Worm (Caenorhabditis elegans) whole organism, L2 larva: Measurements from ENCODE around the gene phf-10.

ENCODE experiments used
- R02D3.7 ChIP-seq: fragments of 150-350 bp; optimal IDR thresholded peaks from 2 replicates; lab custom pipeline; 2014; ENCODE audit warnings: missing biosample characterization, missing genetic modification characterization
- Y55F3AM.14 ChIP-seq: fragments of 200-800 bp; sonication (Bioruptor generic); optimal IDR thresholded peaks from 2 replicates; lab custom pipeline; 2018; ENCODE audit warnings: mild to moderate bottlenecking, missing genetic modification characterization, missing compliant biosample characterization
- ZK546.5 ChIP-seq: sonication (generic microtip); optimal IDR thresholded peaks from 2 replicates; lab custom pipeline; 2017; ENCODE audit warnings: missing biosample characterization, missing genetic modification characterization
- alr-1 ChIP-seq: fragments of 150-350 bp; optimal IDR thresholded peaks from 2 replicates; lab custom pipeline; 2014; ENCODE audit warnings: missing biosample characterization, missing genetic modification characterization
- aly-2 ChIP-seq: fragments of 150-350 bp; optimal IDR thresholded peaks from 2 replicates; lab custom pipeline; 2014; ENCODE audit warnings: missing biosample characterization, missing genetic modification characterization
- ama-1 ChIP-seq: fragments of 150-350 bp; optimal IDR thresholded peaks from 2 replicates; lab custom pipeline; 2018; ENCODE audit warnings: inconsistent platforms
- dmd-4 ChIP-seq: sonication (generic microtip); optimal IDR thresholded peaks from 2 replicates; lab custom pipeline; 2017; ENCODE audit warnings: missing biosample characterization, missing genetic modification characterization
- egl-27 ChIP-seq: sonication (generic microtip); optimal IDR thresholded peaks from 3 replicates; lab custom pipeline; 2017; ENCODE audit warnings: missing biosample characterization, missing genetic modification reagents, missing genetic modification characterization
- elt-1 ChIP-seq: fragments of 150-350 bp; optimal IDR thresholded peaks from 2 replicates; lab custom pipeline; 2014; ENCODE audit warnings: missing biosample characterization, missing genetic modification characterization
- elt-3 ChIP-seq: sonication (generic microtip); optimal IDR thresholded peaks from 2 replicates; lab custom pipeline; 2017; ENCODE audit warnings: missing biosample characterization, missing genetic modification characterization
- fos-1 ChIP-seq: fragments of 150-350 bp; optimal IDR thresholded peaks from 2 replicates; lab custom pipeline; 2014; ENCODE audit warnings: missing biosample characterization, missing genetic modification characterization
- gmeb-1 ChIP-seq: fragments of 150-350 bp; optimal IDR thresholded peaks from 2 replicates; lab custom pipeline; 2014; ENCODE audit warnings: missing biosample characterization, missing genetic modification characterization
- lin-11 ChIP-seq: fragments of 150-350 bp; sonication (generic microtip); optimal IDR thresholded peaks from 2 replicates; lab custom pipeline; 2014; ENCODE audit warnings: missing biosample characterization, missing genetic modification characterization, inconsistent platforms, mixed read lengths
- lin-13 ChIP-seq: fragments of 150-350 bp; optimal IDR thresholded peaks from 2 replicates; lab custom pipeline; 2014; ENCODE audit warnings: missing biosample characterization, missing genetic modification reagents, missing genetic modification characterization
- lin-39 ChIP-seq: fragments of 150-350 bp; optimal IDR thresholded peaks from 2 replicates; lab custom pipeline; 2014; ENCODE audit warnings: missing biosample characterization, missing genetic modification reagents, missing genetic modification characterization
- mab-5 ChIP-seq: fragments of 150-350 bp; optimal IDR thresholded peaks from 2 replicates; lab custom pipeline; 2014; ENCODE audit warnings: missing biosample characterization, missing genetic modification characterization
- mdl-1 ChIP-seq, 2 experiments: fragments of 150-350 bp in 1 of 2; sonication (generic microtip) in 1 of 2; optimal IDR thresholded peaks; 2 replicates each; lab custom pipeline; 2017; ENCODE audit warnings: missing biosample characterization in 2 of 2, missing genetic modification characterization in 2 of 2
- nhr-12 ChIP-seq: fragments of 150-350 bp; optimal IDR thresholded peaks from 2 replicates; lab custom pipeline; 2014; ENCODE audit warnings: missing biosample characterization, missing genetic modification characterization
- nhr-129 ChIP-seq: fragments of 150-350 bp; optimal IDR thresholded peaks from 2 replicates; lab custom pipeline; 2014; ENCODE audit warnings: missing biosample characterization, missing genetic modification characterization
- nhr-23 ChIP-seq: fragments of 150-350 bp; optimal IDR thresholded peaks from 2 replicates; lab custom pipeline; 2014; ENCODE audit warnings: missing biosample characterization, missing genetic modification reagents, missing genetic modification characterization
- nhr-25 ChIP-seq: fragments of 150-350 bp; sonication (generic microtip); optimal IDR thresholded peaks from 3 replicates; lab custom pipeline; 2014; ENCODE audit warnings: missing biosample characterization, missing genetic modification characterization
- nhr-6 ChIP-seq: fragments of 150-350 bp; optimal IDR thresholded peaks from 2 replicates; lab custom pipeline; 2014; ENCODE audit warnings: missing biosample characterization, missing genetic modification characterization
- nhr-77 ChIP-seq: fragments of 150-350 bp; optimal IDR thresholded peaks from 2 replicates; lab custom pipeline; 2014; ENCODE audit warnings: missing biosample characterization, missing genetic modification characterization
- peb-1 ChIP-seq: fragments of 150-350 bp; optimal IDR thresholded peaks from 2 replicates; lab custom pipeline; 2014; ENCODE audit warnings: missing biosample characterization, missing genetic modification characterization
- sma-3 ChIP-seq: sonication (generic microtip); optimal IDR thresholded peaks from 2 replicates; lab custom pipeline; 2016; ENCODE audit warnings: missing genetic modification reagents, missing genetic modification characterization, missing compliant biosample characterization
- sma-9 ChIP-seq, 2 experiments: fragments of 150-350 bp in 1 of 2; sonication (generic microtip) in 1 of 2; optimal IDR thresholded peaks; 2 replicates each; lab custom pipeline; 2014 to 2016; ENCODE audit warnings: missing genetic modification characterization in 2 of 2, mild to moderate bottlenecking in 1 of 2, missing biosample characterization in 1 of 2, missing compliant biosample characterization in 1 of 2, missing genetic modification reagents in 1 of 2, moderate library complexity in 1 of 2
- unc-55 ChIP-seq: fragments of 150-350 bp; sonication (generic microtip); optimal IDR thresholded peaks from 3 replicates; lab custom pipeline; 2014; ENCODE audit warnings: missing biosample characterization, missing genetic modification reagents, missing genetic modification characterization
- zag-1 ChIP-seq: fragments of 150-350 bp; optimal IDR thresholded peaks from 2 replicates; lab custom pipeline; 2014; ENCODE audit warnings: missing biosample characterization, missing genetic modification characterization
- ztf-4 ChIP-seq: fragments of 150-350 bp; optimal IDR thresholded peaks from 2 replicates; lab custom pipeline; 2014; ENCODE audit warnings: missing biosample characterization, missing genetic modification characterization

Gene phf-10

DNA sequence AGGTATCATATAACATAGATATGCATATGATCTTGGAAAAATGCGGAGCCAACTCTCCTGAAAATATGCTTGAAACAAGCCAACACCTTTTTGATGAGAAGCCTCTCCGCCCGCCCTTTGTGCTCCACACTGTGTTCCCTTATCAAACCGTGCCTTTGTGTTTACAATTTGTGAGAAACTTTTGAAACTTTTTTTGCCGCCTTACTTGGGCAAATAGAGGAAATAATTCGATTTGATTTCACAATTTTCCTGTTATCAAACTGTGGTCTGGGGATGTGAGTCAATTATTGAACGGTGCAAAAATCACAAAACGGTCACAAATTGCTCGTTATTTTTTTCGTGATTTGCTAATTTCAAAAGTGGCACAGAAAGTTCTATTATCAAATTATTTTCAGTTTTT, 21.2 kb upstream of the phf-10 start (continued):
- no peak for TF ChIP-seq lin-13 (GFP tag; lab: Kevin White, UChicago)

- TF ChIP-seq nhr-129 (tag; lab: Kevin White, UChicago) (no peak), nhr-25 (tag; lab: Kevin White, UChicago) (no peak), lin-39 (tag; lab: Kevin White, UChicago) (no peak), fos-1 (tag; lab: Kevin White, UChicago) (peak; percentile 56), mab-5 (tag; lab: Kevin White, UChicago) (no peak), ztf-4 (tag; lab: Kevin White, UChicago) (no peak)
- TF ChIP-seq, all 48 proteins: peak for 1
Measured at ce11 chrV:331245-331644, 19.9 kb upstream of the phf-10 start.

DNA sequence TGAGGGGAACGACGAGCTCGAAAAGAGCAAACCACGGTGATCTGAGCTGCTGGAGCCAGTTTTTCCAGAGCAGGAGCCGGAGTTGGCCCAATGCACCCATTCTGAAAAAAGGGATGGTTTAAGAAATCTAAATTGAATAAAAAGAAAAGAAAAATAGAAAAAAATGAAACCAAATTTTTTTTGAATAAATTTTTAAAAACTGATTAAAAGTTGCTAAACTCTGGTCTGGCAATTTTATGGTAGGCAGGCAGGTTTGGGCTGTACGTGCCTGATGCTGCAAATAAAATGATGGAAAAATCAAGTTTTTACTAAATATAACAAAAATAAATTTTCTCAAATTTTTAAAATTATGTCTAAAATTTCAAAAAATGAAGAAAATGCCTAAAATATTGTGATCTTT, 19.3 kb upstream of the phf-10 start, which contains the start of gene abt-4:
Gene abt-4, minus strand, starts transcription at position 101 of the 400 bp plus-strand sequence.
- TF ChIP-seq nhr-12 (tag; lab: Kevin White, UChicago) (no peak), Y55F3AM.14 (no peak), nhr-77 (tag; lab: Kevin White, UChicago) (no peak), elt-1 (no peak), lin-11 (tag; lab: Kevin White, UChicago) (no peak), ZK546.5 (no peak)

DNA sequence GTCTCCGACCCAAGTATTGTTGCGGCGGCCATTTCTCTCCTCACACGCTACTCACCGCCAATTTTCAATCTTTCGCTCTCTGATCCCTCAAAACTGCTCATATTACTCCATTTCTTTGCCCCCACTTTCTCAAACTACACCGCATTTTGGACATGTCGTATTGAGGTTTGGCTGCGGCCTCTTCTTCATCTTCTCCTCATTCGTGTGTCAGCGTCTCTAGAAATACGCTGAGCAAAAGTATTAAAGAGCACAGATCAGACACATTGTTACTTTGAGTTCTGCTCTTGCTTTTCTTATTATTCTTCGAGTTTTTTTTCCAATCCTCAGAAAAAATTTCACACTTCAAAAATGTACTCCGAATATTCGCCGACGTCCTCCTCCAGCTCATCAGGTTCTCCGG, 8.6 kb upstream of the phf-10 start:
- no peak for TF ChIP-seq dmd-4
- TF ChIP-seq nhr-25 (tag; lab: Kevin White, UChicago) = no peak
- TF ChIP-seq mdl-1 (tag; optimal IDR thresholded peaks at IDR 0.05; lab: Kevin White, UChicago) = no peak
- no peak for TF ChIP-seq lin-13 (GFP tag; lab: Kevin White, UChicago)
- TF ChIP-seq sma-3 (GFP tag; lab: Kevin White, UChicago) = no peak
- TF ChIP-seq, all 48 proteins: peak for 0

- TF ChIP-seq aly-2 (tag; lab: Kevin White, UChicago) (no peak), fos-1 (tag; lab: Kevin White, UChicago) (no peak)
- TF ChIP-seq, all 48 proteins: peak for 0
Measured at ce11 chrV:312421-312820, 1.1 kb upstream of the phf-10 start, which contains the start of gene nhr-15. Gene nhr-15, plus strand, starts transcription at chrV:312721.

DNA sequence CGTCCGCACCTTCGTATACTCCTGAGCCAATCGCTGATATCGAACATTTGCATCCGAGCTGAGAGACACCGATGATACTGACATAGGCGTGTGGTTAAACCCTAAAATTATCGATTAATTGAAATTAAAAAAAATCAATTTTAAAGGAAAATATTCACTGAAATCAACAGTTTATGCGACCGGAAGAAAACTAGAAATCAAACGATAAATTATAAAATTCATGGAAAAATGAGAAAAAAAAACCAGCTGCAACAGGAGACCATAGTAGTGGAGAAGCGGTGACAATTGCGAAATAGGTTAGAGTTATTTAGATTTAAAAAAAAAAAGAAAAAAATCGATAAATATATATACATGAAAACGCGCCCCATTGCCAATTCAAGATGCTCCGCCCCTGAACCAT, 6.8 kb downstream of the phf-10 start, which contains the start of gene F33E11.3:
Gene F33E11.3, minus strand, starts transcription at position 101 of the 400 bp plus-strand sequence.
- TF ChIP-seq unc-55 (peak; percentile 2), nhr-23 (tag; lab: Kevin White, UChicago) (no peak)

DNA sequence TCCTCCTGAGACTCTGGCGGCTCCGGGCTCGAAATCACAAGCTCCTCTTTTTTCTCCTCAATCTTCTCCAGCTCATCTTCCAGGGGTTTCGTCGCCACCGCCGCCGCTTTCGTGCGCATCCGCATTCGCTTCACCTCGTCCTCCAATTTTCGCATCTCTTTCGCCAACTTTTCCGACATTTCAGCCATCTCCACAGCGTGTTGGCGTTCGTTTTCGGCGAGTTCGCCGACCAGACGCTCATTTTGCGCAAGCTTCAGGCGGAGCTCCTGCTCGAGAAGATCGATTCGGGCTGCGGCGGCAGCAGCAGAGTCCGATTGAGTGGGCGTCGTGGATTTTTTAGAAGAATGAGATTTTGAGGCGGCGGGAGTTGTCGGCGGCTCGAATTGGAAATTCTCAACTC, 8.1 kb downstream of the phf-10 start:
- TF ChIP-seq nhr-6 (tag; lab: Kevin White, UChicago) = no peak
- TF ChIP-seq alr-1 = no peak
- TF ChIP-seq elt-1 = no peak
- TF ChIP-seq zag-1 = no peak
- TF ChIP-seq sma-3 (GFP tag; lab: Kevin White, UChicago) = no peak
- no peak for TF ChIP-seq elt-3 (tag; lab: Kevin White, UChicago)
- TF ChIP-seq ama-1 (lab: Kevin White, UChicago) = no peak
- no peak for TF ChIP-seq fos-1 (tag; lab: Kevin White, UChicago)

DNA sequence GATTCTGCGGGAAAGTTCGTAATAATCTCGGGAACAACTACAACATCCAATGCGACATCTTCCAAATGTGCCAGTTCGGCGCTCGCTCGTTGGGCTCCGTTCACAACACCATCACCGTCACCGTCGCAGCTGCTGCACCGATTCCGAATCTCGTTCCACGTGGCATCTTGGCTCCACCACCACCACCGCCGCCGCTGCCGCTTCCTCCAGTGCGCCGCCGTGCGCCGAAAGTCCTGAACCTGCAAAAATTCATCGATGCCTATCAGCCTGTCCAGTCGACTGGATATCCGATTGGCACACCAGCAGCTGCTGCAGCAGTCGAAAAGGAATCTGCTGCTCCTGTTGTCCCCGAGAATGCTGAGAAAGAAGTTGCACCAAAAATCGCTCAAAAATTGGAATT, 13.0 kb downstream of the phf-10 start:
- TF ChIP-seq unc-55 (no peak), egl-27 (tag; lab: Kevin White, UChicago) (no peak), Y55F3AM.14 (no peak), gmeb-1 (no peak), sma-9 (GFP tag; optimal IDR thresholded peaks at IDR 0.05; lab: Kevin White, UChicago) (no peak), sma-9 (tag; optimal IDR thresholded peaks at IDR 0.05; lab: Kevin White, UChicago) (no peak), R02D3.7 (tag; lab: Kevin White, UChicago) (no peak), peb-1 (tag; lab: Kevin White, UChicago) (no peak), lin-39 (tag; lab: Kevin White, UChicago) (no peak)
- TF ChIP-seq, all 48 proteins: peak for 0
